Worm (Caenorhabditis elegans) whole organism, L4 larva: ENCODE measurements around the gene gst-38.

Experiments used
- F10B5.3 ChIP-seq: sonication (generic microtip); optimal IDR thresholded peaks from 2 replicates; lab custom pipeline; 2016; ENCODE audit warnings: mild to moderate bottlenecking, missing genetic modification characterization, missing compliant biosample characterization
- F49E8.2 ChIP-seq: sonication (generic microtip); optimal IDR thresholded peaks from 2 replicates; lab custom pipeline; 2016; ENCODE audit warnings: missing compliant biosample characterization, mild to moderate bottlenecking, missing genetic modification characterization, borderline replicate concordance
- T20F7.1 ChIP-seq: fragments of 200-800 bp; sonication (Bioruptor generic); optimal IDR thresholded peaks from 2 replicates; lab custom pipeline; 2018; ENCODE audit warnings: mild to moderate bottlenecking, missing genetic modification characterization, missing compliant biosample characterization
- Y48G9A.11 ChIP-seq: fragments of 200-800 bp; sonication (Bioruptor generic); IDR thresholded peaks from 2 replicates; pipeline ENCODE4 v1.3.6; 2022; ENCODE audit warnings: missing genetic modification reagents, missing genetic modification characterization, missing compliant biosample characterization
- aha-1 ChIP-seq: fragments of 150-350 bp; peaks from one replicate; lab custom pipeline; 2014; ENCODE audit warnings: missing biosample characterization, missing genetic modification characterization
- aly-2 ChIP-seq: sonication (generic microtip); optimal IDR thresholded peaks from 2 replicates; lab custom pipeline; 2018; ENCODE audit warnings: missing biosample characterization, missing genetic modification characterization
- ama-1 ChIP-seq: fragments of 150-350 bp; optimal IDR thresholded peaks from 2 replicates; lab custom pipeline; 2014; ENCODE audit warnings: inconsistent platforms, mixed read lengths
- attf-4 ChIP-seq: sonication (generic microtip); optimal IDR thresholded peaks from 3 replicates; lab custom pipeline; 2017; ENCODE audit warnings: missing biosample characterization, missing genetic modification characterization
- ceh-44 ChIP-seq: fragments of 200-800 bp; sonication (Bioruptor generic); IDR thresholded peaks from 2 replicates; pipeline ENCODE4 v1.3.6; 2022; ENCODE audit warnings: missing genetic modification reagents, missing genetic modification characterization, missing compliant biosample characterization
- ceh-62 ChIP-seq: sonication (generic microtip); optimal IDR thresholded peaks from 2 replicates; lab custom pipeline; 2017; ENCODE audit warnings: missing biosample characterization, missing genetic modification characterization
- cey-2 ChIP-seq: sonication (generic microtip); optimal IDR thresholded peaks from 3 replicates; lab custom pipeline; 2017; ENCODE audit warnings: missing genetic modification characterization, mild to moderate bottlenecking, missing compliant biosample characterization, antibody characterized with exemption, borderline replicate concordance; ENCODE audit not compliant: insufficient read depth
- dmd-6 ChIP-seq: fragments of 200-800 bp; sonication (Bioruptor generic); IDR thresholded peaks from 2 replicates; pipeline ENCODE4 v1.3.6; 2022; ENCODE audit warnings: missing genetic modification reagents, missing genetic modification characterization, missing compliant biosample characterization
- dmd-8 ChIP-seq: fragments of 200-800 bp; sonication (Bioruptor generic); IDR thresholded peaks from 2 replicates; pipeline ENCODE4 v1.3.6; 2022; ENCODE audit warnings: missing genetic modification characterization, missing compliant biosample characterization
- dmd-9 ChIP-seq: fragments of 200-800 bp; sonication (Bioruptor generic); IDR thresholded peaks from 2 replicates; pipeline ENCODE4 v1.3.6; 2022; ENCODE audit warnings: missing genetic modification reagents, missing genetic modification characterization, missing compliant biosample characterization
- duxl-1 ChIP-seq: sonication (generic microtip); optimal IDR thresholded peaks from 2 replicates; lab custom pipeline; 2016; ENCODE audit warnings: mild to moderate bottlenecking, missing genetic modification characterization, moderate library complexity, missing compliant biosample characterization; ENCODE audit not compliant: poor library complexity
- dve-1 ChIP-seq: sonication (generic microtip); optimal IDR thresholded peaks from 2 replicates; lab custom pipeline; 2017; ENCODE audit warnings: antibody characterized with exemption, mild to moderate bottlenecking, missing genetic modification characterization, missing compliant biosample characterization; ENCODE audit not compliant: insufficient read depth
- egl-27 ChIP-seq: sonication (generic microtip); optimal IDR thresholded peaks from 3 replicates; lab custom pipeline; 2017; ENCODE audit warnings: missing biosample characterization, missing genetic modification reagents, missing genetic modification characterization
- egl-43 ChIP-seq: fragments of 200-800 bp; sonication (Bioruptor generic); IDR thresholded peaks from 2 replicates; pipeline ENCODE4 v1.3.6; 2022; ENCODE audit warnings: missing genetic modification reagents, missing genetic modification characterization, missing compliant biosample characterization
- fkh-10 ChIP-seq: fragments of 150-350 bp; optimal IDR thresholded peaks from 2 replicates; lab custom pipeline; 2014; ENCODE audit warnings: missing biosample characterization, missing genetic modification reagents, missing genetic modification characterization
- fos-1 ChIP-seq: fragments of 150-350 bp; optimal IDR thresholded peaks from 2 replicates; lab custom pipeline; 2014; ENCODE audit warnings: missing biosample characterization, missing genetic modification characterization
- hif-1 ChIP-seq, 2 experiments: sonication (generic microtip); optimal IDR thresholded peaks; 2 replicates each; lab custom pipeline; 2016 to 2017; ENCODE audit warnings: missing compliant biosample characterization in 2 of 2, missing genetic modification characterization in 2 of 2, missing genetic modification reagents in 2 of 2, missing genotype in 2 of 2, mild to moderate bottlenecking in 1 of 2
- hlh-11 ChIP-seq: fragments of 200-800 bp; sonication (Bioruptor generic); optimal IDR thresholded peaks from 2 replicates; lab custom pipeline; 2018; ENCODE audit warnings: mild to moderate bottlenecking, missing genetic modification characterization, missing compliant biosample characterization
- hlh-30 ChIP-seq: sonication (generic microtip); optimal IDR thresholded peaks from 2 replicates; lab custom pipeline; 2017; ENCODE audit warnings: antibody characterized with exemption, mild to moderate bottlenecking, missing genetic modification characterization, missing compliant biosample characterization; ENCODE audit not compliant: insufficient read depth
- lim-7 ChIP-seq: fragments of 200-800 bp; sonication (Bioruptor generic); IDR thresholded peaks from 2 replicates; pipeline ENCODE4 v1.3.6; 2022; ENCODE audit warnings: missing genetic modification characterization, missing compliant biosample characterization
- lin-1 ChIP-seq: fragments of 200-800 bp; sonication (Bioruptor generic); IDR thresholded peaks from 2 replicates; pipeline ENCODE4 v1.3.6; 2022; ENCODE audit warnings: missing genetic modification reagents, missing genetic modification characterization, missing compliant biosample characterization
- lin-29 ChIP-seq: fragments of 200-800 bp; sonication (Bioruptor generic); IDR thresholded peaks from 2 replicates; pipeline ENCODE4 v1.3.6; 2022; ENCODE audit warnings: missing genetic modification reagents, missing genetic modification characterization, missing compliant biosample characterization
- lin-39 ChIP-seq: fragments of 150-350 bp; optimal IDR thresholded peaks from 2 replicates; lab custom pipeline; 2014; ENCODE audit warnings: missing biosample characterization, missing genetic modification reagents, missing genetic modification characterization
- madf-9 ChIP-seq: fragments of 200-800 bp; sonication (Bioruptor generic); conservative IDR thresholded peaks from 2 replicates; pipeline ENCODE4 v1.3.6; 2022; ENCODE audit warnings: missing genetic modification reagents, missing genetic modification characterization, missing compliant biosample characterization
- mdl-1 ChIP-seq, 2 experiments: fragments of 150-350 bp in 1 of 2; sonication (generic microtip) in 1 of 2; optimal IDR thresholded peaks; 2 replicates each; lab custom pipeline; 2014 to 2017; ENCODE audit warnings: missing biosample characterization in 2 of 2, missing genetic modification characterization in 2 of 2
- mxl-2 ChIP-seq: fragments of 200-800 bp; sonication (Bioruptor generic); conservative IDR thresholded peaks from 2 replicates; pipeline ENCODE4 v1.3.6; 2022; ENCODE audit warnings: missing genetic modification reagents, missing genetic modification characterization, missing compliant biosample characterization
- nhr-102 ChIP-seq: sonication (generic microtip); optimal IDR thresholded peaks from 2 replicates; lab custom pipeline; 2016; ENCODE audit warnings: mild to moderate bottlenecking, missing genetic modification characterization, moderate library complexity, missing compliant biosample characterization
- nhr-111 ChIP-seq: fragments of 200-800 bp; sonication (Bioruptor generic); optimal IDR thresholded peaks from 2 replicates; lab custom pipeline; 2018; ENCODE audit warnings: mild to moderate bottlenecking, missing genetic modification characterization, missing compliant biosample characterization
- nhr-237 ChIP-seq: sonication (generic microtip); optimal IDR thresholded peaks from 2 replicates; lab custom pipeline; 2017; ENCODE audit warnings: missing biosample characterization, missing genetic modification characterization
- nhr-28 ChIP-seq: fragments of 150-350 bp; optimal IDR thresholded peaks from 2 replicates; lab custom pipeline; 2014; ENCODE audit warnings: missing biosample characterization, missing genetic modification characterization
- nhr-41 ChIP-seq: fragments of 200-800 bp; sonication (Bioruptor generic); IDR thresholded peaks from 2 replicates; pipeline ENCODE4 v1.3.6; 2022; ENCODE audit warnings: missing genetic modification reagents, missing genetic modification characterization, missing compliant biosample characterization
- nhr-48 ChIP-seq: sonication (generic microtip); optimal IDR thresholded peaks from 2 replicates; lab custom pipeline; 2016; ENCODE audit warnings: mild to moderate bottlenecking, missing genetic modification characterization, missing compliant biosample characterization
- nhr-6 ChIP-seq: fragments of 150-350 bp; optimal IDR thresholded peaks from 2 replicates; lab custom pipeline; 2014; ENCODE audit warnings: missing biosample characterization, missing genetic modification characterization
- nhr-76 ChIP-seq: fragments of 150-350 bp; optimal IDR thresholded peaks from 2 replicates; lab custom pipeline; 2014; ENCODE audit warnings: missing biosample characterization, missing genetic modification characterization
- nhr-77 ChIP-seq: fragments of 150-350 bp; optimal IDR thresholded peaks from 2 replicates; lab custom pipeline; 2014; ENCODE audit warnings: missing biosample characterization, missing genetic modification characterization
- pha-4 ChIP-seq, 2 experiments: fragments of 150-350 bp in 1 of 2; fragments of 200-800 bp in 1 of 2; sonication (Bioruptor generic) in 1 of 2; IDR thresholded peaks in 1 of 2; optimal IDR thresholded peaks in 1 of 2; 2 replicates each; pipeline versions ENCODE4 v1.3.6 to Lab custom; 2014 to 2022; ENCODE audit warnings: missing genetic modification characterization in 2 of 2, missing genetic modification reagents in 2 of 2, missing biosample characterization in 1 of 2, missing compliant biosample characterization in 1 of 2
- pqm-1 ChIP-seq: sonication (generic microtip); optimal IDR thresholded peaks from 2 replicates; lab custom pipeline; 2017; ENCODE audit warnings: missing biosample characterization, missing genetic modification characterization
- rbr-2 ChIP-seq: sonication (generic microtip); optimal IDR thresholded peaks from 2 replicates; lab custom pipeline; 2016; ENCODE audit warnings: missing genotype, missing genetic modification characterization, missing compliant biosample characterization
- saeg-2 ChIP-seq: fragments of 200-800 bp; sonication (Bioruptor generic); IDR thresholded peaks from 2 replicates; pipeline ENCODE4 v1.3.6; 2022; ENCODE audit warnings: missing genetic modification reagents, missing genetic modification characterization, missing compliant biosample characterization
- snpc-1.2 ChIP-seq: fragments of 200-800 bp; sonication (Bioruptor generic); IDR thresholded peaks from 2 replicates; pipeline ENCODE4 v1.3.6; 2022; ENCODE audit warnings: missing genetic modification reagents, missing genetic modification characterization, missing compliant biosample characterization
- snpc-4 ChIP-seq: fragments of 150-350 bp; optimal IDR thresholded peaks from 2 replicates; lab custom pipeline; 2014; ENCODE audit warnings: missing biosample characterization, missing genetic modification characterization
- tag-97 ChIP-seq: fragments of 200-800 bp; sonication (Bioruptor generic); IDR thresholded peaks from 2 replicates; pipeline ENCODE4 v1.3.6; 2022; ENCODE audit warnings: missing genetic modification characterization, missing compliant biosample characterization
- tra-1 ChIP-seq: fragments of 200-800 bp; sonication (Bioruptor generic); IDR thresholded peaks from 2 replicates; pipeline ENCODE4 v1.3.6; 2022; ENCODE audit warnings: missing genetic modification reagents, missing genetic modification characterization, missing compliant biosample characterization
- unc-39 ChIP-seq: sonication (generic microtip); optimal IDR thresholded peaks from 2 replicates; lab custom pipeline; 2017; ENCODE audit warnings: missing biosample characterization, missing genetic modification characterization
- zag-1 ChIP-seq: fragments of 150-350 bp; optimal IDR thresholded peaks from 2 replicates; lab custom pipeline; 2014; ENCODE audit warnings: missing biosample characterization, missing genetic modification characterization
- zip-11 ChIP-seq: fragments of 200-800 bp; sonication (Bioruptor generic); IDR thresholded peaks from 2 replicates; pipeline ENCODE4 v1.3.6; 2022; ENCODE audit warnings: missing genetic modification characterization, missing compliant biosample characterization
- ztf-11 ChIP-seq: fragments of 150-350 bp; optimal IDR thresholded peaks from 2 replicates; lab custom pipeline; 2014; ENCODE audit warnings: missing biosample characterization, missing genetic modification characterization

gst-38 gene

DNA sequence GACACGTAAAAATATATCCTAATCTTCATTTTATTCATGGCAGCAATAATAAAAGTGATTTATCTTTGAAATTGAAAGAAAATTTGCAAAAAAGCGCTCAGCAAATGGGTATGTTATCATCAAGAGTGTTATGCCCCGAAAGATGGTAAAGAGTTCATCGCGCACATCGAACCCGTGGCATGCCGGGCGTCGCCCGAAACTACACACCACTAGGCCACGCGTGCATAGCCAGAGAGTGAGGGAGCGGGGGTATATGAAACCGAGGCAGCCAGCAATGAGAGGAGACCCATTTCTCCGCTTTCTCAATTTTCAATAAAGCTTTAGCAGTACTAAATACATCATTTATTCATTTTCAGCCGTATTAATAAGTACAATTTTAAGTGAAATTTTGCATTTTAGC, 42.1 kb downstream of the gst-38 start:
- TF ChIP-seq hlh-11 = no peak
- TF ChIP-seq nhr-102 (tag; lab: Kevin White, UChicago) = no peak
- no peak for TF ChIP-seq pqm-1 (tag; lab: Kevin White, UChicago)
- TF ChIP-seq zip-11 (GFP tag; lab: Robert Waterston, UW) = peak; percentile 85
- no peak for TF ChIP-seq unc-39
- no peak for TF ChIP-seq nhr-76 (tag; lab: Kevin White, UChicago)
- 0 out of 2 replicates have a peak, but pooled peaks have one; percentile 45 for TF ChIP-seq tag-97
- TF ChIP-seq duxl-1 = peak; percentile 90
- TF ChIP-seq dve-1 = no peak
- peak; percentile 10 for TF ChIP-seq snpc-4
- TF ChIP-seq nhr-6 (tag; lab: Kevin White, UChicago) = peak; percentile 14
- TF ChIP-seq nhr-48 (tag; lab: Kevin White, UChicago) = peak; percentile 86
- peak; percentile 99 for TF ChIP-seq lim-7 (GFP tag; lab: Robert Waterston, UW)
- no peak for TF ChIP-seq attf-4 (tag; lab: Kevin White, UChicago)
- peak; percentile 90 for TF ChIP-seq lin-1 (GFP tag; lab: Robert Waterston, UW)
- peak; percentile 90 for TF ChIP-seq saeg-2 (GFP tag; lab: Robert Waterston, UW)
- TF ChIP-seq madf-9 (GFP tag; lab: Robert Waterston, UW) = peak; percentile 93
- TF ChIP-seq mxl-2 (GFP tag; lab: Robert Waterston, UW) = peak; percentile 86
- TF ChIP-seq dmd-9 (GFP tag; lab: Robert Waterston, UW) = peak; percentile 85
- TF ChIP-seq zag-1 (tag; lab: Kevin White, UChicago) = no peak
- peak; percentile 64 for TF ChIP-seq aha-1 (tag; lab: Kevin White, UChicago)
- peak; percentile 97 for TF ChIP-seq nhr-111 (GFP tag; lab: Kevin White, UChicago)
- TF ChIP-seq fkh-10 (GFP tag; lab: Kevin White, UChicago) = no peak
- peak; percentile 91 for TF ChIP-seq Y48G9A.11 (GFP tag; lab: Robert Waterston, UW)
- TF ChIP-seq cey-2 (tag; lab: Kevin White, UChicago) = no peak
- TF ChIP-seq F10B5.3 = peak; percentile 79
- TF ChIP-seq egl-27 (tag; lab: Kevin White, UChicago) = no peak
- TF ChIP-seq nhr-28 (tag; lab: Kevin White, UChicago) = peak; percentile 52
- no peak for TF ChIP-seq ceh-62 (tag; lab: Kevin White, UChicago)
- TF ChIP-seq hif-1 (tag; optimal IDR thresholded peaks at IDR 0.05; lab: Kevin White, UChicago) = peak; percentile 64 to 80
- no peak for TF ChIP-seq ztf-11 (tag; lab: Kevin White, UChicago)
- TF ChIP-seq dmd-8 (GFP tag; lab: Robert Waterston, UW) = peak; percentile 99
- peak; percentile 89 for TF ChIP-seq dmd-6 (GFP tag; lab: Robert Waterston, UW)
- TF ChIP-seq hlh-30 (tag; lab: Kevin White, UChicago) = peak; percentile 78
- TF ChIP-seq nhr-41 (GFP tag; lab: Robert Waterston, UW) = peak; percentile 95
- peak; percentile 99 for TF ChIP-seq egl-43
- TF ChIP-seq nhr-77 (tag; lab: Kevin White, UChicago) = peak; percentile 79
- TF ChIP-seq T20F7.1 = peak; percentile 77
- no peak for TF ChIP-seq nhr-237 (tag; lab: Kevin White, UChicago)
- peak; percentile 92 for TF ChIP-seq snpc-1.2 (GFP tag; lab: Robert Waterston, UW)
- TF ChIP-seq lin-29 (GFP tag; lab: Robert Waterston, UW) = peak; percentile 84
- no peak for TF ChIP-seq ama-1 (lab: Kevin White, UChicago)
- TF ChIP-seq fos-1 (tag; lab: Kevin White, UChicago) = no peak
- peak; percentile 87 for TF ChIP-seq rbr-2 (tag; lab: Kevin White, UChicago)
- peak in 1 of 2 experiments; percentile 2 for TF ChIP-seq mdl-1 (tag; optimal IDR thresholded peaks at IDR 0.05; lab: Kevin White, UChicago)
- TF ChIP-seq tra-1 (GFP tag; lab: Robert Waterston, UW) = peak; percentile 96
- TF ChIP-seq ceh-44 (GFP tag; lab: Robert Waterston, UW) = peak; percentile 97
- TF ChIP-seq lin-39 = no peak
- peak; percentile 74 for TF ChIP-seq aly-2
- TF ChIP-seq pha-4 (GFP tag; IDR thresholded peaks at IDR 0.05; lab: Robert Waterston, UW) = peak; percentile 97
- TF ChIP-seq pha-4 (tag; optimal IDR thresholded peaks at IDR 0.05; lab: Kevin White, UChicago) = no peak
- peak; percentile 89 for TF ChIP-seq F49E8.2 (tag; lab: Kevin White, UChicago)
